Worm (Caenorhabditis elegans): ENCODE results near the gene acs-2.

DNA sequence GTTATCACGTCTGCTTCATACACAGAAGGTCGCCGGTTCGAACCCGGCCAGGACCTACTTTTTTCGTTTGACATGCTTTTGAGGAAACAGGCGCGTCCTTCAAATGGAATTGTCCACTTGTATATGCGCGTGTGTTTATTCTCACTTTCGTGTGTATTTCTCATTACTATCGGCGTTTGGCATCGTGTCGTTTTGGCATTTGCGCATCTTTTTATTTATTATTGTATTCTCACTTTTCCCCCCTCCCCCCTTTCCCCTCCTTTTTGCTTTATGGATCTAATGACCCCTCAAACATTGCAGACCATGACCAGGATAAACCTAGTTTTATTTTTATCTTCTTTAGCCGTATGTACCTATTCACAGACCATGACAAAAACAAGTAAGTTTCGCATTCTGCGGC is 49.8 kb upstream of the acs-2 start, which contains the start of gene F21A3.3:
- TF ChIP-seq pha-4 (tag; optimal IDR thresholded peaks at IDR 0.05) (no peak), lsy-27 (tag; optimal IDR thresholded peaks at IDR 0.05; ENCODE audit: borderline replicate concordance, insufficient read depth) (no peak), F57A8.1 (GFP tag; optimal IDR thresholded peaks at IDR 0.05) (no peak), atf-7 (tag; optimal IDR thresholded peaks at IDR 0.05) (no peak), cebp-2 (GFP tag; IDR thresholded peaks at IDR 0.05) (no peak), lin-35 (GFP tag; optimal IDR thresholded peaks at IDR 0.05) (no peak), egl-44 (GFP tag; IDR thresholded peaks at IDR 0.05) (no peak), hsf-1 (GFP tag; IDR thresholded peaks at IDR 0.05) (no peak), ceh-79 (tag; optimal IDR thresholded peaks at IDR 0.05) (no peak)
